Fruit fly (Drosophila melanogaster): ENCODE results near the gene ScsbetaG.

ScsbetaG gene

dm6 chr3L:5583295-5583707, 19.8 kb upstream of the ScsbetaG start (continued):
- TF ChIP-seq gcm2 (GFP tag; optimal IDR thresholded peaks at IDR 0.05) (peak; percentile 71), pzg (GFP tag; optimal IDR thresholded peaks at IDR 0.05) (peak; percentile 93), Gsc (GFP tag; IDR thresholded peaks at IDR 0.05) (peak; percentile 70), CG1602 (GFP tag; optimal IDR thresholded peaks at IDR 0.05) (peak; percentile 81), CG1024 (GFP tag; IDR thresholded peaks at IDR 0.05) (peak; percentile 60), dpn (GFP tag; optimal IDR thresholded peaks at IDR 0.05) (peak; percentile 89 to 90), tio (GFP tag; optimal IDR thresholded peaks at IDR 0.05) (peak; percentile 68), slou (GFP tag; optimal IDR thresholded peaks at IDR 0.05) (peak; percentile 53), unpg (GFP tag; optimal IDR thresholded peaks at IDR 0.05) (no peak), Lim3 (GFP tag; IDR thresholded peaks at IDR 0.05) (peak; percentile 74), da (GFP tag; optimal IDR thresholded peaks at IDR 0.05) (peak; percentile 71), CTCF (GFP tag; optimal IDR thresholded peaks at IDR 0.05) (peak; percentile 44), Poxn (GFP tag; IDR thresholded peaks at IDR 0.05) (peak; percentile 76), CG10267 (tag; optimal IDR thresholded peaks at IDR 0.05) (peak; percentile 90), CG14965 (GFP tag; optimal IDR thresholded peaks at IDR 0.05; ENCODE audit: borderline replicate concordance) (peak; percentile 33), mld (GFP tag; IDR thresholded peaks at IDR 0.05; ENCODE audit: partially characterized antibody) (no peak), CG7928 (GFP tag; optimal IDR thresholded peaks at IDR 0.05) (peak; percentile 52), CG6813 (GFP tag; optimal IDR thresholded peaks at IDR 0.05) (no peak), Lpt (GFP tag; optimal IDR thresholded peaks at IDR 0.05) (no peak), CG6654 (GFP tag; optimal IDR thresholded peaks at IDR 0.05) (peak; percentile 50), CG18262 (tag; optimal IDR thresholded peaks at IDR 0.05) (no peak), ase (GFP tag; IDR thresholded peaks at IDR 0.05) (peak; percentile 81), Dfd (GFP tag; optimal IDR thresholded peaks at IDR 0.05) (no peak), abd-A (tag; optimal IDR thresholded peaks at IDR 0.05) (no peak), CG6689 (GFP tag; IDR thresholded peaks at IDR 0.05) (peak; percentile 90), CG43689 (GFP tag; IDR thresholded peaks at IDR 0.05) (peak; percentile 81), otp (GFP tag; IDR thresholded peaks at IDR 0.05) (peak; percentile 84), pum (GFP tag; optimal IDR thresholded peaks at IDR 0.05) (peak; percentile 90), Mad (GFP tag; optimal IDR thresholded peaks at IDR 0.05) (peak; percentile 73), CG11696 (GFP tag; IDR thresholded peaks at IDR 0.05) (peak; percentile 60), CG11560 (tag; IDR thresholded peaks at IDR 0.05) (peak; percentile 84), pb (GFP tag; optimal IDR thresholded peaks at IDR 0.05) (peak; percentile 52), CG17802 (tag; optimal IDR thresholded peaks at IDR 0.05) (peak; percentile 94), Rx (GFP tag; IDR thresholded peaks at IDR 0.05) (peak; percentile 92), ftz-f1 (GFP tag; optimal IDR thresholded peaks at IDR 0.05) (no peak), CG12071 (GFP tag; optimal IDR thresholded peaks at IDR 0.05) (no peak), CG13287 (GFP tag; IDR thresholded peaks at IDR 0.05; ENCODE audit: partially characterized antibody) (peak; percentile 91), D19A (tag; optimal IDR thresholded peaks at IDR 0.05) (no peak), Hr51 (GFP tag; optimal IDR thresholded peaks at IDR 0.05) (peak in 1 of 2 experiments; percentile 83), Taf1 (GFP tag; IDR thresholded peaks at IDR 0.05) (peak; percentile 82), pros (GFP tag; optimal IDR thresholded peaks at IDR 0.05) (no peak), wor (GFP tag; IDR thresholded peaks at IDR 0.05) (peak; percentile 82), CG18619 (GFP tag; optimal IDR thresholded peaks at IDR 0.05) (peak; percentile 75), disco-r (GFP tag; optimal IDR thresholded peaks at IDR 0.05) (peak; percentile 73), CG14050 (GFP tag; IDR thresholded peaks at IDR 0.05) (peak; percentile 71), gce (GFP tag; IDR thresholded peaks at IDR 0.05) (peak; percentile 78; the same call in 2 of the 3 replicates), Kr (GFP tag; optimal IDR thresholded peaks at IDR 0.05) (no peak), vnd (GFP tag; IDR thresholded peaks at IDR 0.05; ENCODE audit: partially characterized antibody) (peak; percentile 77), mirr (GFP tag; optimal IDR thresholded peaks at IDR 0.05) (no peak), CG4854 (GFP tag; optimal IDR thresholded peaks at IDR 0.05) (no peak), CG11085 (GFP tag; IDR thresholded peaks at IDR 0.05) (peak; percentile 91), CG3838 (GFP tag; optimal IDR thresholded peaks at IDR 0.05) (peak; percentile 57)

Measured in whole organism, embryonic.